Worm (Caenorhabditis elegans): ENCODE results near the gene ufl-1.

ufl-1 gene

DNA sequence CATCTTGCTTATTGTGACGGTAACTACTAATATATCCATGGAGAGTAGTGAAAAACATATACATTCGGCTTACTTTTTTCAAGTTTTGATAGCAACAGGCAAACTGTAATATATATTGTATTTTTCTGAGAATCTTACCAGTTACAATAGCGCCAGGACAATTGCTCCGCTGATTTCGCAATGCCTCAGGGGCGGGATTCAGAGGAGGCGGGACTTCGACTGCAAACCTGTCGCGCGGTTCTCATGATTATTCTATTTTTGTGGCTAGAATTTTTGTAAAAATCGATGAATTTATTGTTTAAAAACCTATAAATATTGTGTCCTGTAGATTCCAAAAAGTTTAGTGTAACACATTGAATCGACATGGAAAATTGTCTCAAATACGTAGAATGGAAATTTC lies 5.6 kb downstream of the ufl-1 start:
- no peak for TF ChIP-seq nhr-28 (tag; optimal IDR thresholded peaks at IDR 0.05)
- no peak for TF ChIP-seq sem-2 (GFP tag; optimal IDR thresholded peaks at IDR 0.05)
- TF ChIP-seq elt-1 (tag; optimal IDR thresholded peaks at IDR 0.05; ENCODE audit: borderline replicate concordance, insufficient read depth) = no peak
- no peak for TF ChIP-seq sptf-1 (tag; optimal IDR thresholded peaks at IDR 0.05)
- no peak for TF ChIP-seq lin-13 (tag; optimal IDR thresholded peaks at IDR 0.05)
- TF ChIP-seq ztf-11 (tag; optimal IDR thresholded peaks at IDR 0.05) = no peak
- no peak for TF ChIP-seq cnd-1 (tag; optimal IDR thresholded peaks at IDR 0.05)
- TF ChIP-seq bed-3 (GFP tag; optimal IDR thresholded peaks at IDR 0.05) = no peak
- TF ChIP-seq hlh-1 (tag; optimal IDR thresholded peaks at IDR 0.05) = no peak
- TF ChIP-seq unc-62 (GFP tag; optimal IDR thresholded peaks at IDR 0.05) = no peak
- no peak for TF ChIP-seq snpc-4 (tag; optimal IDR thresholded peaks at IDR 0.05)
- TF ChIP-seq lsy-2 (tag; optimal IDR thresholded peaks at IDR 0.05) = no peak
- no peak for TF ChIP-seq nhr-76 (tag; optimal IDR thresholded peaks at IDR 0.05)
- no peak for TF ChIP-seq ceh-43 (GFP tag; optimal IDR thresholded peaks at IDR 0.05)
- TF ChIP-seq ceh-83 (GFP tag; optimal IDR thresholded peaks at IDR 0.05) = no peak
- no peak for TF ChIP-seq drap-1 (GFP tag; optimal IDR thresholded peaks at IDR 0.05)
- no peak for TF ChIP-seq lin-32 (GFP tag; optimal IDR thresholded peaks at IDR 0.05)
- TF ChIP-seq unc-39 (tag; optimal IDR thresholded peaks at IDR 0.05) = no peak

- TF ChIP-seq ceh-43 (GFP tag; optimal IDR thresholded peaks at IDR 0.05) (no peak), lin-32 (GFP tag; optimal IDR thresholded peaks at IDR 0.05) (no peak), bed-3 (GFP tag; optimal IDR thresholded peaks at IDR 0.05) (no peak), elt-1 (tag; optimal IDR thresholded peaks at IDR 0.05; ENCODE audit: borderline replicate concordance, insufficient read depth) (no peak), unc-62 (GFP tag; optimal IDR thresholded peaks at IDR 0.05) (no peak), elt-3 (tag; optimal IDR thresholded peaks at IDR 0.05) (no peak), unc-120 (tag; optimal IDR thresholded peaks at IDR 0.05; ENCODE audit: poor library complexity, severe bottlenecking) (no peak)
Observed at ce11 chrIV:7025835-7026234, 10.8 kb downstream of the ufl-1 start.

ce11 chrIV:7024829-7025228 lies 11.8 kb downstream of the ufl-1 start:
- TF ChIP-seq zip-8 (tag; optimal IDR thresholded peaks at IDR 0.05) (peak; percentile 83), nhr-28 (tag; optimal IDR thresholded peaks at IDR 0.05) (no peak), hlh-1 (tag; optimal IDR thresholded peaks at IDR 0.05) (no peak)

ce11 chrIV:7023858-7024257 lies 12.8 kb downstream of the ufl-1 start, which contains the start of gene adah-1:
adah-1 (plus strand) TSS chrIV:7024211.
- TF ChIP-seq nhr-12 (tag; optimal IDR thresholded peaks at IDR 0.05) (no peak), lin-13 (tag; optimal IDR thresholded peaks at IDR 0.05) (no peak), cnd-1 (tag; optimal IDR thresholded peaks at IDR 0.05) (no peak), tbx-8 (GFP tag; optimal IDR thresholded peaks at IDR 0.05) (no peak), unc-62 (GFP tag; optimal IDR thresholded peaks at IDR 0.05) (peak; percentile 74), flh-1 (GFP tag; optimal IDR thresholded peaks at IDR 0.05) (no peak), ces-1 (GFP tag; optimal IDR thresholded peaks at IDR 0.05) (no peak)

ce11 chrIV:7023004-7023403 lies 13.7 kb downstream of the ufl-1 start:
- peak; percentile 72 for TF ChIP-seq mep-1 (tag; optimal IDR thresholded peaks at IDR 0.05)
- TF ChIP-seq hlh-1 (tag; optimal IDR thresholded peaks at IDR 0.05) = peak; percentile 47
- peak; percentile 97 for TF ChIP-seq cnd-1 (tag; optimal IDR thresholded peaks at IDR 0.05)
- no peak for TF ChIP-seq ceh-43 (GFP tag; optimal IDR thresholded peaks at IDR 0.05)
- TF ChIP-seq lin-32 (GFP tag; optimal IDR thresholded peaks at IDR 0.05) = peak; percentile 98
- peak; percentile 53 for TF ChIP-seq unc-120 (tag; optimal IDR thresholded peaks at IDR 0.05; ENCODE audit: poor library complexity, severe bottlenecking)
- TF ChIP-seq bed-3 (GFP tag; optimal IDR thresholded peaks at IDR 0.05) = no peak
- no peak for TF ChIP-seq blmp-1 (tag; optimal IDR thresholded peaks at IDR 0.05)
- TF ChIP-seq mab-5 (tag; optimal IDR thresholded peaks at IDR 0.05) = no peak
- no peak for TF ChIP-seq nhr-28 (tag; optimal IDR thresholded peaks at IDR 0.05)
- TF ChIP-seq mls-2 (tag; optimal IDR thresholded peaks at IDR 0.05) = peak; percentile 62
- peak; percentile 51 for TF ChIP-seq ceh-39 (tag; optimal IDR thresholded peaks at IDR 0.05)
- peak; percentile 67 for TF ChIP-seq ces-1 (GFP tag; optimal IDR thresholded peaks at IDR 0.05)
- TF ChIP-seq sptf-1 (tag; optimal IDR thresholded peaks at IDR 0.05) = peak; percentile 8
- peak; percentile 14 for TF ChIP-seq lsy-2 (tag; optimal IDR thresholded peaks at IDR 0.05)
- no peak for TF ChIP-seq snpc-4 (tag; optimal IDR thresholded peaks at IDR 0.05)
- peak; percentile 49 for TF ChIP-seq unc-62 (GFP tag; optimal IDR thresholded peaks at IDR 0.05)
- no peak for TF ChIP-seq sem-2 (GFP tag; optimal IDR thresholded peaks at IDR 0.05)
- no peak for TF ChIP-seq ztf-11 (tag; optimal IDR thresholded peaks at IDR 0.05)
- TF ChIP-seq nhr-2 (tag; optimal IDR thresholded peaks at IDR 0.05) = peak; percentile 100
- no peak for TF ChIP-seq unc-39 (tag; optimal IDR thresholded peaks at IDR 0.05)
- no peak for TF ChIP-seq ceh-83 (GFP tag; optimal IDR thresholded peaks at IDR 0.05)
- no peak for TF ChIP-seq nhr-12 (tag; optimal IDR thresholded peaks at IDR 0.05)

Data from whole organism, mixed stage, embryonic.